Worm (Caenorhabditis elegans) whole organism, L1 larva: ENCODE measurements around the gene him-4.

ENCODE experiments used
- C16A3.4 ChIP-seq: fragments of 150-350 bp; optimal IDR thresholded peaks from 2 replicates; lab custom pipeline; 2014; ENCODE audit warnings: missing biosample characterization, missing genetic modification characterization
- F16B12.6 ChIP-seq: fragments of 150-350 bp; optimal IDR thresholded peaks from 2 replicates; lab custom pipeline; 2014; ENCODE audit warnings: missing biosample characterization, missing genetic modification characterization
- Y116A8C.19 ChIP-seq: sonication (generic microtip); optimal IDR thresholded peaks from 2 replicates; lab custom pipeline; 2016; ENCODE audit warnings: missing compliant biosample characterization, missing genetic modification characterization, borderline replicate concordance
- alr-1 ChIP-seq: fragments of 200-800 bp; sonication (Bioruptor generic); optimal IDR thresholded peaks from 2 replicates; lab custom pipeline; 2018; ENCODE audit warnings: borderline replicate concordance, mild to moderate bottlenecking, missing genetic modification characterization, missing compliant biosample characterization
- ceh-8 ChIP-seq: fragments of 200-800 bp; sonication (Bioruptor generic); optimal IDR thresholded peaks from 2 replicates; lab custom pipeline; 2018; ENCODE audit warnings: mild to moderate bottlenecking, missing genetic modification characterization, moderate library complexity, missing compliant biosample characterization
- ceh-82 ChIP-seq, 3 experiments: fragments of 150-350 bp in 1 of 3; sonication (generic microtip) in 2 of 3; optimal IDR thresholded peaks; 2 replicates each; lab custom pipeline; 2014 to 2017; ENCODE audit warnings: missing biosample characterization in 3 of 3, missing genetic modification characterization in 3 of 3
- ces-1 ChIP-seq: fragments of 150-350 bp; optimal IDR thresholded peaks from 2 replicates; lab custom pipeline; 2014; ENCODE audit warnings: missing biosample characterization, missing genetic modification reagents, missing genetic modification characterization
- dpl-1 ChIP-seq, 3 experiments: fragments of 150-350 bp in 2 of 3; sonication (generic microtip) in 1 of 3; optimal IDR thresholded peaks; 2 replicates each; lab custom pipeline; 2014 to 2017; ENCODE audit warnings: missing biosample characterization in 3 of 3, missing genetic modification characterization in 3 of 3, missing genetic modification reagents in 3 of 3
- dsc-1 ChIP-seq: sonication (generic microtip); optimal IDR thresholded peaks from 2 replicates; lab custom pipeline; 2016; ENCODE audit warnings: mild to moderate bottlenecking, missing genetic modification characterization, missing compliant biosample characterization
- efl-1 ChIP-seq, 4 experiments: fragments of 150-350 bp; optimal IDR thresholded peaks in 3 of 4; peaks in 1 of 4; 1 replicate in 1 of 4; 2 replicates in 3 of 4; lab custom pipeline; 2014; ENCODE audit warnings: missing biosample characterization in 2 of 4, missing genetic modification characterization in 2 of 4, missing genetic modification reagents in 2 of 4
- efl-3 ChIP-seq: fragments of 200-800 bp; sonication (Bioruptor generic); optimal IDR thresholded peaks from 2 replicates; lab custom pipeline; 2018; ENCODE audit warnings: mild to moderate bottlenecking, missing genetic modification characterization, missing compliant biosample characterization
- elt-3 ChIP-seq, 6 experiments: fragments of 150-350 bp in 1 of 6; sonication (generic microtip); optimal IDR thresholded peaks; 2 replicates each; lab custom pipeline; 2017 to 2018; ENCODE audit warnings: missing biosample characterization in 6 of 6, missing genetic modification characterization in 6 of 6, inconsistent platforms in 1 of 6
- fkh-4 ChIP-seq: sonication (generic microtip); optimal IDR thresholded peaks from 2 replicates; lab custom pipeline; 2016; ENCODE audit warnings: missing compliant biosample characterization, missing genetic modification characterization, borderline replicate concordance
- fkh-8 ChIP-seq: sonication (generic microtip); optimal IDR thresholded peaks from 2 replicates; lab custom pipeline; 2016; ENCODE audit warnings: mild to moderate bottlenecking, missing genetic modification characterization, missing compliant biosample characterization
- fos-1 ChIP-seq: fragments of 150-350 bp; optimal IDR thresholded peaks from 2 replicates; lab custom pipeline; 2014; ENCODE audit warnings: missing biosample characterization, missing genetic modification characterization
- grh-1 ChIP-seq: fragments of 200-800 bp; sonication (Bioruptor generic); IDR thresholded peaks from 2 replicates; pipeline ENCODE4 v1.3.6; 2022; ENCODE audit warnings: missing genetic modification reagents, missing genetic modification characterization, missing compliant biosample characterization
- hlh-17 ChIP-seq: fragments of 200-800 bp; sonication (Bioruptor generic); optimal IDR thresholded peaks from 2 replicates; lab custom pipeline; 2018; ENCODE audit warnings: missing genetic modification characterization, mild to moderate bottlenecking, missing compliant biosample characterization, moderate library complexity, borderline replicate concordance
- lin-13 ChIP-seq: fragments of 150-350 bp; optimal IDR thresholded peaks from 2 replicates; lab custom pipeline; 2014; ENCODE audit warnings: missing biosample characterization, missing genetic modification reagents, missing genetic modification characterization
- lin-35 ChIP-seq, 2 experiments: fragments of 150-350 bp; optimal IDR thresholded peaks; 2 replicates each; lab custom pipeline; 2014; ENCODE audit warnings: missing biosample characterization in 2 of 2, missing genetic modification characterization in 2 of 2, missing genetic modification reagents in 2 of 2
- lsy-2 ChIP-seq, 2 experiments: fragments of 150-350 bp; optimal IDR thresholded peaks; 2 replicates each; lab custom pipeline; 2014; ENCODE audit warnings: missing biosample characterization in 2 of 2, missing genetic modification characterization in 2 of 2
- nhr-19 ChIP-seq: fragments of 200-800 bp; sonication (Bioruptor generic); conservative IDR thresholded peaks from 2 replicates; pipeline ENCODE4 v1.3.6; 2022; ENCODE audit warnings: missing genetic modification characterization, missing compliant biosample characterization
- nhr-20 ChIP-seq: sonication (generic microtip); optimal IDR thresholded peaks from 2 replicates; lab custom pipeline; 2016; ENCODE audit warnings: mild to moderate bottlenecking, missing genetic modification characterization, missing compliant biosample characterization
- nhr-71 ChIP-seq: sonication (generic microtip); optimal IDR thresholded peaks from 2 replicates; lab custom pipeline; 2016; ENCODE audit warnings: mild to moderate bottlenecking, missing genetic modification characterization, moderate library complexity, missing compliant biosample characterization
- nhr-77 ChIP-seq: fragments of 150-350 bp; optimal IDR thresholded peaks from 2 replicates; lab custom pipeline; 2014; ENCODE audit warnings: missing biosample characterization, missing genetic modification characterization
- pag-3 ChIP-seq: sonication (generic microtip); optimal IDR thresholded peaks from 2 replicates; lab custom pipeline; 2017; ENCODE audit warnings: missing genetic modification characterization, mild to moderate bottlenecking, missing compliant biosample characterization, antibody characterized with exemption, borderline replicate concordance; ENCODE audit not compliant: insufficient read depth
- rnt-1 ChIP-seq: sonication (generic microtip); optimal IDR thresholded peaks from 2 replicates; lab custom pipeline; 2016; ENCODE audit warnings: mild to moderate bottlenecking, missing genetic modification characterization, moderate library complexity, missing compliant biosample characterization
- skn-1 ChIP-seq: fragments of 150-350 bp; optimal IDR thresholded peaks from 2 replicates; lab custom pipeline; 2014; ENCODE audit warnings: missing biosample characterization, missing genetic modification characterization
- snpc-4 ChIP-seq: fragments of 150-350 bp; optimal IDR thresholded peaks from 2 replicates; lab custom pipeline; 2014; ENCODE audit warnings: missing biosample characterization, missing genetic modification characterization
- sptf-1 ChIP-seq: fragments of 150-350 bp; optimal IDR thresholded peaks from 2 replicates; lab custom pipeline; 2014; ENCODE audit warnings: missing biosample characterization, missing genetic modification characterization
- sup-37 ChIP-seq: fragments of 200-800 bp; sonication (Bioruptor generic); optimal IDR thresholded peaks from 2 replicates; lab custom pipeline; 2018; ENCODE audit warnings: mild to moderate bottlenecking, missing genetic modification characterization, missing compliant biosample characterization
- swsn-7 ChIP-seq: sonication (generic microtip); optimal IDR thresholded peaks from 2 replicates; lab custom pipeline; 2016; ENCODE audit warnings: missing genetic modification characterization, missing compliant biosample characterization
- unc-130 ChIP-seq: fragments of 150-350 bp; optimal IDR thresholded peaks from 2 replicates; lab custom pipeline; 2017; ENCODE audit warnings: missing biosample characterization, missing genetic modification characterization, inconsistent platforms
- unc-62 ChIP-seq: fragments of 150-350 bp; optimal IDR thresholded peaks from 2 replicates; lab custom pipeline; 2014; ENCODE audit warnings: missing biosample characterization, missing genetic modification reagents, missing genetic modification characterization
- unc-86 ChIP-seq: sonication (generic microtip); optimal IDR thresholded peaks from 2 replicates; lab custom pipeline; 2016; ENCODE audit warnings: missing genetic modification characterization, missing compliant biosample characterization
- vab-15 ChIP-seq: sonication (generic microtip); optimal IDR thresholded peaks from 2 replicates; lab custom pipeline; 2017; ENCODE audit warnings: missing genotype, mild to moderate bottlenecking, missing genetic modification characterization, missing compliant biosample characterization
- zip-4 ChIP-seq: fragments of 200-800 bp; sonication (Bioruptor generic); optimal IDR thresholded peaks from 2 replicates; lab custom pipeline; 2018; ENCODE audit warnings: mild to moderate bottlenecking, missing genetic modification characterization, moderate library complexity, missing compliant biosample characterization
- ztf-4 ChIP-seq: fragments of 150-350 bp; optimal IDR thresholded peaks from 2 replicates; lab custom pipeline; 2014; ENCODE audit warnings: missing biosample characterization, missing genetic modification characterization

Gene him-4

ce11 chrX:9709462-9709861, 7.9 kb upstream of the him-4 start, which contains the start of gene F15G9.6:
Gene F15G9.6, plus strand, starts transcription at chrX:9709762.
- TF ChIP-seq unc-62 (GFP tag; lab: Kevin White, UChicago) (no peak), lin-13 (GFP tag; lab: Kevin White, UChicago) (no peak), C16A3.4 (no peak), ceh-8 (GFP tag; lab: Kevin White, UChicago) (no peak), sptf-1 (no peak), lsy-2 (tag; optimal IDR thresholded peaks at IDR 0.05; lab: Kevin White, UChicago) (no peak), ztf-4 (tag; lab: Kevin White, UChicago) (no peak)

ce11 chrX:9713613-9714012, 3.8 kb upstream of the him-4 start, which contains the start of gene F15G9.2:
Gene F15G9.2, minus strand, starts transcription at chrX:9713713.
- TF ChIP-seq nhr-77 (tag; lab: Kevin White, UChicago) = no peak
- no peak for TF ChIP-seq lin-35 (GFP tag; optimal IDR thresholded peaks at IDR 0.05; lab: Kevin White, UChicago)
- no peak for TF ChIP-seq unc-62 (GFP tag; lab: Kevin White, UChicago)
- TF ChIP-seq ceh-82 (tag; optimal IDR thresholded peaks at IDR 0.05; lab: Kevin White, UChicago) = no peak
- no peak for TF ChIP-seq ces-1 (GFP tag; lab: Kevin White, UChicago)
- TF ChIP-seq grh-1 = no peak
- no peak for TF ChIP-seq alr-1 (tag; lab: Kevin White, UChicago)
- no peak for TF ChIP-seq elt-3 (tag; optimal IDR thresholded peaks at IDR 0.05; lab: Kevin White, UChicago)
- TF ChIP-seq unc-130 (tag; lab: Kevin White, UChicago) = no peak
- no peak for TF ChIP-seq fos-1 (tag; lab: Kevin White, UChicago)
- no peak for TF ChIP-seq F16B12.6 (tag; lab: Kevin White, UChicago)
- no peak for TF ChIP-seq vab-15
- no peak for TF ChIP-seq Y116A8C.19 (tag; lab: Kevin White, UChicago)
- no peak for TF ChIP-seq unc-86
- TF ChIP-seq dpl-1 (GFP tag; optimal IDR thresholded peaks at IDR 0.05; lab: Kevin White, UChicago) = no peak
- TF ChIP-seq ztf-4 (tag; lab: Kevin White, UChicago) = no peak
- TF ChIP-seq fkh-8 (tag; lab: Kevin White, UChicago) = no peak
- no peak for TF ChIP-seq swsn-7 (tag; lab: Kevin White, UChicago)

ce11 chrX:9719070-9719469, 1.7 kb downstream of the him-4 start:
- TF ChIP-seq dsc-1 (peak; percentile 96), fkh-4 (tag; lab: Kevin White, UChicago) (peak; percentile 77), lsy-2 (tag; optimal IDR thresholded peaks at IDR 0.05; lab: Kevin White, UChicago) (no peak), skn-1 (tag; lab: Kevin White, UChicago) (no peak), nhr-20 (tag; lab: Kevin White, UChicago) (no peak), hlh-17 (GFP tag; lab: Kevin White, UChicago) (no peak)
- TF ChIP-seq, all 84 proteins: peak for 2

- TF ChIP-seq zip-4 (GFP tag; lab: Kevin White, UChicago) (no peak), efl-3 (GFP tag; lab: Kevin White, UChicago) (no peak), nhr-71 (tag; lab: Kevin White, UChicago) (peak; percentile 17), pag-3 (no peak), efl-1 (optimal IDR thresholded peaks at IDR 0.05; lab: Kevin White, UChicago) (no peak), efl-1 (GFP tag; optimal IDR thresholded peaks at IDR 0.05 in 1 of 2; lab: Kevin White, UChicago) (peak in 1 of 2 experiments; percentile 79), rnt-1 (tag; lab: Kevin White, UChicago) (peak; percentile 45), sup-37 (GFP tag; lab: Kevin White, UChicago) (no peak), ceh-82 (tag; optimal IDR thresholded peaks at IDR 0.05; lab: Kevin White, UChicago) (no peak), nhr-19 (no peak), dsc-1 (peak; percentile 77), snpc-4 (no peak)
These were observed 18.1 kb downstream of the him-4 start for ce11 chrX:9735479-9735878.
